Worm (Caenorhabditis elegans) whole organism, mixed stage, embryonic: Measurements from ENCODE around the gene F40G9.8.

Experiments used
- ces-1 ChIP-seq: fragments of 150-350 bp; optimal IDR thresholded peaks from 2 replicates; lab custom pipeline; 2014; ENCODE audit warnings: missing biosample characterization, missing genetic modification reagents, missing genetic modification characterization
- cnd-1 ChIP-seq: fragments of 200-800 bp; sonication (Bioruptor generic); optimal IDR thresholded peaks from 2 replicates; lab custom pipeline; 2018; ENCODE audit warnings: mild to moderate bottlenecking, missing genetic modification characterization, missing compliant biosample characterization
- ham-2 ChIP-seq: fragments of 200-800 bp; sonication (Bioruptor generic); optimal IDR thresholded peaks from 2 replicates; lab custom pipeline; 2018; ENCODE audit warnings: mild to moderate bottlenecking, missing genetic modification characterization, missing compliant biosample characterization
- nhr-12 ChIP-seq: fragments of 150-350 bp; optimal IDR thresholded peaks from 2 replicates; lab custom pipeline; 2014; ENCODE audit warnings: missing biosample characterization, missing genetic modification characterization
- nhr-28 ChIP-seq: fragments of 150-350 bp; optimal IDR thresholded peaks from 2 replicates; lab custom pipeline; 2014; ENCODE audit warnings: missing biosample characterization, missing genetic modification characterization
- nhr-76 ChIP-seq: sonication (generic microtip); optimal IDR thresholded peaks from 2 replicates; lab custom pipeline; 2017; ENCODE audit warnings: missing biosample characterization, missing genetic modification characterization
- pha-4 ChIP-seq: fragments of 150-350 bp; optimal IDR thresholded peaks from 2 replicates; lab custom pipeline; 2018; ENCODE audit warnings: missing biosample characterization, missing genetic modification reagents, missing genetic modification characterization
- sptf-1 ChIP-seq: sonication (generic microtip); optimal IDR thresholded peaks from 2 replicates; lab custom pipeline; 2017; ENCODE audit warnings: mild to moderate bottlenecking, missing genetic modification characterization, moderate library complexity, missing compliant biosample characterization
- unc-39 ChIP-seq: fragments of 150-350 bp; optimal IDR thresholded peaks from 2 replicates; lab custom pipeline; 2014; ENCODE audit warnings: missing biosample characterization, missing genetic modification characterization
- unc-62 ChIP-seq: fragments of 150-350 bp; optimal IDR thresholded peaks from 2 replicates; lab custom pipeline; 2014; ENCODE audit warnings: missing biosample characterization, missing genetic modification reagents, missing genetic modification characterization

- TF ChIP-seq pha-4 (tag; lab: Kevin White, UChicago) (no peak), sptf-1 (no peak), ham-2 (GFP tag; lab: Kevin White, UChicago) (no peak), nhr-12 (tag; lab: Kevin White, UChicago) (no peak), cnd-1 (tag; lab: Kevin White, UChicago) (no peak), ces-1 (GFP tag; lab: Kevin White, UChicago) (no peak), nhr-76 (no peak), nhr-28 (tag; lab: Kevin White, UChicago) (no peak), unc-39 (no peak), unc-62 (GFP tag; lab: Kevin White, UChicago) (no peak)
These were observed 8.0 kb downstream of the F40G9.8 start, which contains the start of the genes zig-13 and ver-1 for ce11 chrIII:156645-157044.
